Fruit fly (Drosophila melanogaster) whole organism, adult: ENCODE results near the gene Ae2.

Source experiments
- CG11617 ChIP-seq: fragments of 200-800 bp; sonication (Bioruptor generic); optimal IDR thresholded peaks from 2 replicates; lab custom pipeline; 2017; ENCODE audit warnings: mild to moderate bottlenecking, missing biosample characterization, missing genetic modification reagents, missing genetic modification characterization
- CG14711 ChIP-seq: fragments of 200-800 bp; sonication (Bioruptor generic); optimal IDR thresholded peaks from 2 replicates; lab custom pipeline; 2018; ENCODE audit warnings: missing biosample characterization, mild to moderate bottlenecking, missing genetic modification characterization, moderate library complexity
- CG33017 ChIP-seq: fragments of 200-800 bp; sonication (Bioruptor generic); optimal IDR thresholded peaks from 2 replicates; lab custom pipeline; 2018; ENCODE audit warnings: missing biosample characterization, mild to moderate bottlenecking, missing genetic modification characterization, moderate library complexity
- CG5204 ChIP-seq: fragments of 200-800 bp; sonication (Bioruptor generic); optimal IDR thresholded peaks from 2 replicates; lab custom pipeline; 2016; ENCODE audit warnings: missing biosample characterization, missing genetic modification characterization
- CG7045 ChIP-seq: fragments of 200-800 bp; sonication (Bioruptor generic); optimal IDR thresholded peaks from 2 replicates; lab custom pipeline; 2017; ENCODE audit warnings: missing biosample characterization, mild to moderate bottlenecking, missing genetic modification characterization
- CG7101 ChIP-seq: fragments of 200-800 bp; sonication (Bioruptor generic); optimal IDR thresholded peaks from 2 replicates; lab custom pipeline; 2018; ENCODE audit warnings: missing biosample characterization, mild to moderate bottlenecking, missing genetic modification characterization, moderate library complexity
- Crg-1 ChIP-seq: fragments of 200-800 bp; sonication (Bioruptor generic); optimal IDR thresholded peaks from 2 replicates; lab custom pipeline; 2016; ENCODE audit warnings: missing biosample characterization, missing genetic modification characterization
- Mnt ChIP-seq: fragments of 200-800 bp; sonication (Bioruptor generic); optimal IDR thresholded peaks from 2 replicates; lab custom pipeline; 2016; ENCODE audit warnings: missing biosample characterization, mild to moderate bottlenecking, missing genetic modification characterization
- cic ChIP-seq: fragments of 200-800 bp; sonication (Bioruptor generic); optimal IDR thresholded peaks from 2 replicates; lab custom pipeline; 2017; ENCODE audit warnings: missing biosample characterization, mild to moderate bottlenecking, missing genetic modification characterization, moderate library complexity
- kay ChIP-seq: fragments of 200-800 bp; sonication (Bioruptor generic); peaks from one replicate; lab custom pipeline; 2016; ENCODE audit warnings: missing biosample characterization, missing genetic modification characterization, borderline replicate concordance
- pad ChIP-seq: fragments of 200-800 bp; sonication (Bioruptor generic); optimal IDR thresholded peaks from 3 replicates; lab custom pipeline; 2017; ENCODE audit warnings: missing biosample characterization, missing genetic modification characterization, mild to moderate bottlenecking, moderate library complexity, missing genetic modification reagents
- tj ChIP-seq: fragments of 200-800 bp; sonication (Bioruptor generic); optimal IDR thresholded peaks from 3 replicates; lab custom pipeline; 2017; ENCODE audit warnings: missing biosample characterization, mild to moderate bottlenecking, missing genetic modification characterization, moderate library complexity
- toe ChIP-seq: fragments of 200-800 bp; sonication (Bioruptor generic); optimal IDR thresholded peaks from 2 replicates; lab custom pipeline; 2016; ENCODE audit warnings: missing biosample characterization, missing genetic modification characterization

dm6 chr3L:9829639-9830341 is 66.4 kb downstream of the Ae2 start:
- TF ChIP-seq CG33017 (tag; lab: Kevin White, UChicago): no peak
- TF ChIP-seq pad: no peak
- TF ChIP-seq CG7101: no peak
- no peak for TF ChIP-seq CG7045 (GFP tag; lab: Kevin White, UChicago)
- TF ChIP-seq kay: no peak
- TF ChIP-seq CG11617 (GFP tag; lab: Kevin White, UChicago): no peak
- no peak for TF ChIP-seq tj (GFP tag; lab: Kevin White, UChicago)
- no peak for TF ChIP-seq Crg-1
- TF ChIP-seq Mnt (GFP tag; lab: Kevin White, UChicago): no peak
- TF ChIP-seq toe (GFP tag; lab: Kevin White, UChicago): no peak
- no peak for TF ChIP-seq CG5204 (GFP tag; lab: Kevin White, UChicago)
- no peak for TF ChIP-seq CG14711 (tag; lab: Kevin White, UChicago)
- no peak for TF ChIP-seq cic (GFP tag; lab: Kevin White, UChicago)
